Worm (Caenorhabditis elegans) whole organism, late embryonic: ENCODE measurements around the gene C17B7.15.

ENCODE experiments used
- C38D4.7 ChIP-seq: fragments of 200-800 bp; sonication (Bioruptor generic); optimal IDR thresholded peaks from 2 replicates; lab custom pipeline; 2018; ENCODE audit warnings: mild to moderate bottlenecking, missing genetic modification characterization, moderate library complexity, missing compliant biosample characterization
- K02D7.2 ChIP-seq: sonication (generic microtip); optimal IDR thresholded peaks from 2 replicates; lab custom pipeline; 2017; ENCODE audit warnings: mild to moderate bottlenecking, missing genetic modification characterization, missing compliant biosample characterization
- K09A11.1 ChIP-seq: sonication (generic microtip); optimal IDR thresholded peaks from 2 replicates; lab custom pipeline; 2017; ENCODE audit warnings: antibody characterized with exemption, mild to moderate bottlenecking, missing genetic modification characterization, missing compliant biosample characterization; ENCODE audit not compliant: insufficient read depth
- Y22D7AL.16 ChIP-seq: sonication (generic microtip); optimal IDR thresholded peaks from 2 replicates; lab custom pipeline; 2016; ENCODE audit warnings: missing genetic modification characterization, missing compliant biosample characterization
- ahr-1 ChIP-seq: sonication (generic microtip); optimal IDR thresholded peaks from 2 replicates; lab custom pipeline; 2016; ENCODE audit warnings: missing genetic modification characterization, missing compliant biosample characterization
- ama-1 ChIP-seq: fragments of 150-350 bp; optimal IDR thresholded peaks from 2 replicates; lab custom pipeline; 2014
- ceh-14 ChIP-seq: sonication (generic microtip); optimal IDR thresholded peaks from 2 replicates; lab custom pipeline; 2016; ENCODE audit warnings: missing genotype, missing genetic modification characterization, missing compliant biosample characterization
- ceh-18 ChIP-seq: sonication (generic microtip); optimal IDR thresholded peaks from 2 replicates; lab custom pipeline; 2016; ENCODE audit warnings: missing genetic modification characterization, missing compliant biosample characterization
- ceh-19 ChIP-seq: fragments of 200-800 bp; sonication (Bioruptor generic); optimal IDR thresholded peaks from 2 replicates; lab custom pipeline; 2018; ENCODE audit warnings: mild to moderate bottlenecking, missing genetic modification characterization, missing compliant biosample characterization
- ceh-24 ChIP-seq: sonication (generic microtip); optimal IDR thresholded peaks from 2 replicates; lab custom pipeline; 2016; ENCODE audit warnings: mild to moderate bottlenecking, missing genetic modification characterization, missing compliant biosample characterization
- ceh-30 ChIP-seq: fragments of 150-350 bp; optimal IDR thresholded peaks from 2 replicates; lab custom pipeline; 2014; ENCODE audit warnings: missing biosample characterization, missing genetic modification characterization
- ceh-31 ChIP-seq: sonication (generic microtip); optimal IDR thresholded peaks from 2 replicates; lab custom pipeline; 2016; ENCODE audit warnings: missing genetic modification characterization, missing compliant biosample characterization
- ceh-34 ChIP-seq: sonication (generic microtip); optimal IDR thresholded peaks from 2 replicates; lab custom pipeline; 2016; ENCODE audit warnings: mild to moderate bottlenecking, missing genetic modification characterization, missing compliant biosample characterization
- ceh-45 ChIP-seq: fragments of 200-800 bp; sonication (Bioruptor generic); IDR thresholded peaks from 2 replicates; pipeline ENCODE4 v1.3.6; 2022; ENCODE audit warnings: missing genetic modification reagents, missing genetic modification characterization, missing compliant biosample characterization
- ceh-6 ChIP-seq: fragments of 200-800 bp; sonication (Bioruptor generic); optimal IDR thresholded peaks from 2 replicates; lab custom pipeline; 2018; ENCODE audit warnings: mild to moderate bottlenecking, missing genetic modification characterization, missing compliant biosample characterization
- che-1 ChIP-seq: sonication (generic microtip); optimal IDR thresholded peaks from 2 replicates; lab custom pipeline; 2016; ENCODE audit warnings: mild to moderate bottlenecking, missing genetic modification characterization, missing compliant biosample characterization
- dve-1 ChIP-seq: sonication (generic microtip); optimal IDR thresholded peaks from 2 replicates; lab custom pipeline; 2017; ENCODE audit warnings: antibody characterized with exemption, mild to moderate bottlenecking, missing genetic modification characterization, missing compliant biosample characterization
- elt-2 ChIP-seq: sonication (generic microtip); optimal IDR thresholded peaks from 2 replicates; lab custom pipeline; 2016; ENCODE audit warnings: missing genetic modification reagents, missing genetic modification characterization, missing compliant biosample characterization
- elt-4 ChIP-seq: sonication (generic microtip); optimal IDR thresholded peaks from 2 replicates; lab custom pipeline; 2016; ENCODE audit warnings: missing genetic modification characterization, missing compliant biosample characterization
- fax-1 ChIP-seq: sonication (generic microtip); optimal IDR thresholded peaks from 2 replicates; lab custom pipeline; 2016; ENCODE audit warnings: missing genotype, missing genetic modification characterization, missing compliant biosample characterization
- fkh-6 ChIP-seq: sonication (generic microtip); optimal IDR thresholded peaks from 2 replicates; lab custom pipeline; 2016; ENCODE audit warnings: missing genetic modification characterization, missing compliant biosample characterization
- hlh-13 ChIP-seq: fragments of 200-800 bp; sonication (Bioruptor generic); optimal IDR thresholded peaks from 2 replicates; lab custom pipeline; 2018; ENCODE audit warnings: mild to moderate bottlenecking, missing genetic modification characterization, missing compliant biosample characterization
- hlh-15 ChIP-seq: sonication (generic microtip); optimal IDR thresholded peaks from 2 replicates; lab custom pipeline; 2016; ENCODE audit warnings: missing genetic modification characterization, missing compliant biosample characterization
- hlh-30 ChIP-seq: sonication (generic microtip); optimal IDR thresholded peaks from 2 replicates; lab custom pipeline; 2017; ENCODE audit warnings: antibody characterized with exemption, missing genetic modification characterization, missing compliant biosample characterization; ENCODE audit not compliant: insufficient read depth
- hlh-8 ChIP-seq: sonication (generic microtip); optimal IDR thresholded peaks from 2 replicates; lab custom pipeline; 2016; ENCODE audit warnings: missing genotype, missing genetic modification characterization, missing compliant biosample characterization
- mec-3 ChIP-seq: sonication (generic microtip); optimal IDR thresholded peaks from 2 replicates; lab custom pipeline; 2016; ENCODE audit warnings: borderline replicate concordance, missing genetic modification characterization, missing compliant biosample characterization
- nfya-1 ChIP-seq: sonication (generic microtip); optimal IDR thresholded peaks from 2 replicates; lab custom pipeline; 2017; ENCODE audit warnings: missing genetic modification characterization, mild to moderate bottlenecking, missing compliant biosample characterization, antibody characterized with exemption, moderate library complexity
- nhr-11 ChIP-seq: fragments of 150-350 bp; optimal IDR thresholded peaks from 2 replicates; lab custom pipeline; 2014; ENCODE audit warnings: missing biosample characterization, missing genetic modification characterization
- nhr-232 ChIP-seq: sonication (generic microtip); optimal IDR thresholded peaks from 2 replicates; lab custom pipeline; 2016; ENCODE audit warnings: missing genetic modification characterization, missing compliant biosample characterization
- odd-2 ChIP-seq: sonication (generic microtip); optimal IDR thresholded peaks from 2 replicates; lab custom pipeline; 2017; ENCODE audit warnings: antibody characterized with exemption, mild to moderate bottlenecking, missing genetic modification characterization, missing compliant biosample characterization
- pros-1 ChIP-seq: fragments of 150-350 bp; optimal IDR thresholded peaks from 2 replicates; lab custom pipeline; 2014; ENCODE audit warnings: missing biosample characterization, missing genetic modification reagents, missing genetic modification characterization
- ref-2 ChIP-seq: sonication (generic microtip); optimal IDR thresholded peaks from 2 replicates; lab custom pipeline; 2016; ENCODE audit warnings: missing genetic modification characterization, missing compliant biosample characterization
- tbx-2 ChIP-seq: sonication (generic microtip); optimal IDR thresholded peaks from 2 replicates; lab custom pipeline; 2016; ENCODE audit warnings: missing genetic modification characterization, missing compliant biosample characterization
- ttx-3 ChIP-seq: sonication (generic microtip); optimal IDR thresholded peaks from 2 replicates; lab custom pipeline; 2016; ENCODE audit warnings: missing genetic modification reagents, missing genetic modification characterization, missing compliant biosample characterization
- unc-3 ChIP-seq, 2 experiments: fragments of 200-800 bp in 1 of 2; sonication (Bioruptor generic) in 1 of 2; sonication (generic microtip) in 1 of 2; conservative IDR thresholded peaks in 1 of 2; optimal IDR thresholded peaks in 1 of 2; 2 replicates each; pipeline versions ENCODE4 v1.3.6 to Lab custom; 2016 to 2022; ENCODE audit warnings: missing compliant biosample characterization in 2 of 2, missing genetic modification characterization in 2 of 2, missing genetic modification reagents in 1 of 2
- unc-42 ChIP-seq: sonication (generic microtip); optimal IDR thresholded peaks from 2 replicates; lab custom pipeline; 2016; ENCODE audit warnings: missing genotype, missing genetic modification characterization, missing compliant biosample characterization
- unc-55 ChIP-seq: sonication (generic microtip); optimal IDR thresholded peaks from 2 replicates; lab custom pipeline; 2017; ENCODE audit warnings: missing biosample characterization, missing genetic modification reagents, missing genetic modification characterization
- zip-5 ChIP-seq: sonication (generic microtip); optimal IDR thresholded peaks from 2 replicates; lab custom pipeline; 2016; ENCODE audit warnings: missing genetic modification characterization, missing compliant biosample characterization

C17B7.15 gene

DNA sequence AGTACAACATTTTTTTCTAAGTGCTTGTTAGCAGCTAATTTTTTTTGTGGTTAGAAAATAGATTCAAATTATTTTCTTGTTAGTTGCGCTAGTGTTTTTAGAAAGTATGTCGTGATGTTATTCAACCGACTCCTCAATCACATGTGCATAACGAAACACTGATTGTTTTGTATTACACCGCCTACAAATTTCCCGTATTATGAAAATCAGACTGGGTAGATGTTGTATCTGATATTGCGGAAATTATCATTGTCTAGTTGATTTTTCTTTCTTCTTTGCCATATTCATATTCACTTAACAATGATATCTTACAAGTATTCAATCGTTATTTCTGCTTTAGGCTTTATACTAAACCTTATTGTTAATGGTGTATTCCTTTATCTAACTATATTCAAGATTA is 1.3 kb downstream of the C17B7.15 start, which contains the start of gene str-63:
Gene str-63 (plus strand): TSS at position 301 of the 400 bp plus-strand sequence.
- TF ChIP-seq ceh-30 (tag; lab: Kevin White, UChicago) (no peak), che-1 (tag; lab: Kevin White, UChicago) (no peak), hlh-13 (no peak), nfya-1 (no peak), unc-55 (GFP tag; lab: Kevin White, UChicago) (no peak), ceh-31 (tag; lab: Kevin White, UChicago) (no peak), ceh-45 (GFP tag; lab: Robert Waterston, UW) (no peak), odd-2 (no peak), fax-1 (tag; lab: Kevin White, UChicago) (no peak), ahr-1 (no peak), ceh-6 (no peak), unc-42 (tag; lab: Kevin White, UChicago) (no peak), dve-1 (tag; lab: Kevin White, UChicago) (no peak), ref-2 (no peak), C38D4.7 (GFP tag; lab: Kevin White, UChicago) (no peak)

DNA sequence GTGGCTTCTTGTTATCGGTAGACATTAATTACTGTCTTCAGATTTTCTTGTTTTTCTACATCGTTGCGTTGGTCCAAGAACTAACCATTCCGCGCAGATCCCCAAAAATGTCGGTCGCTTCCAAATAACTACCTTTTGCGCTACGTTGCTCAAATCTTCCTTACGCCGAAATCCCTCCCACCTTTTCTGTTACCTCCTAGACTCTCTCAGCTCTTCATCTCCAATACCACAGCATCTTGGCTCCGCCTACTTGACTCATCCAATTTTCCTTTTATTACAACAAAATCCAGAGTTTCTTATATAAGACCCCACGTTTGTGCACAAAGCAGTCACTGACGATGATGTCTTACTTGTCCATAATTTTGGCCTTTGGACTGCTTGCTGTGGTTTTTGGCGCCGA is 2.9 kb downstream of the C17B7.15 start, which contains the start of gene C17B7.12:
Gene C17B7.12 (plus strand): TSS at position 301 of the 400 bp plus-strand sequence.
- TF ChIP-seq fax-1 (tag; lab: Kevin White, UChicago) (no peak), tbx-2 (tag; lab: Kevin White, UChicago) (no peak), ceh-24 (tag; lab: Kevin White, UChicago) (no peak), ceh-14 (tag; lab: Kevin White, UChicago) (no peak), unc-3 (GFP tag; conservative IDR thresholded peaks at IDR 0.05; lab: Robert Waterston, UW) (no peak), unc-3 (tag; optimal IDR thresholded peaks at IDR 0.05; lab: Kevin White, UChicago) (no peak), nhr-11 (no peak), hlh-8 (tag; lab: Kevin White, UChicago) (no peak), ceh-34 (tag; lab: Kevin White, UChicago) (no peak), ceh-45 (GFP tag; lab: Robert Waterston, UW) (no peak), ama-1 (lab: Kevin White, UChicago) (no peak), unc-42 (tag; lab: Kevin White, UChicago) (no peak), ceh-18 (tag; lab: Kevin White, UChicago) (no peak), ceh-6 (no peak), ceh-19 (GFP tag; lab: Kevin White, UChicago) (no peak), K02D7.2 (no peak), elt-4 (tag; lab: Kevin White, UChicago) (no peak), mec-3 (no peak), odd-2 (no peak)

DNA sequence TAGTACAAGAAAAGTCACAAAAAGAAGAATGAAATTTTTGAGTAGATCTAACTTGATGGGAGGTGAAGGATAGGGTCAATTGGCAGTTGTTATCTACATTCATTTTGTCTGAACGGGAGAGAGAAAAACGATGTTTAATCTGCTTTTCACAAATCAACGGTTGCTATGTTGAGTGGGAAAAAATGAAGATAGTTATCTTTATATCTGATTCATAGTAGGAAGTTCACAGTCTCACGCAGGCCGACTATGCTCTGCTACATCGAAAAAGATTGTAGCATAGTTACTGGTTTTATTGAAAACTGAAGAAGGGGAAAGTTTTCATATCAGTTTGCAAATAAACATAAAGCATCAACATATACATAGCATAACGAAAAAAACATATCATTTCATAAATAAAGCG is 5.6 kb downstream of the C17B7.15 start:
- no peak for TF ChIP-seq elt-2 (tag; lab: Kevin White, UChicago)
- no peak for TF ChIP-seq pros-1 (tag; lab: Kevin White, UChicago)
- no peak for TF ChIP-seq hlh-15 (tag; lab: Kevin White, UChicago)
- no peak for TF ChIP-seq K02D7.2
- TF ChIP-seq ama-1 (lab: Kevin White, UChicago), result no peak
- TF ChIP-seq ttx-3 (tag; lab: Kevin White, UChicago), result no peak
- no peak for TF ChIP-seq fkh-6 (tag; lab: Kevin White, UChicago)
- no peak for TF ChIP-seq Y22D7AL.16 (tag; lab: Kevin White, UChicago)
- TF ChIP-seq K09A11.1 (tag; lab: Kevin White, UChicago), result no peak
- no peak for TF ChIP-seq dve-1 (tag; lab: Kevin White, UChicago)
- no peak for TF ChIP-seq nhr-232
- no peak for TF ChIP-seq hlh-30 (tag; lab: Kevin White, UChicago)
- TF ChIP-seq hlh-8 (tag; lab: Kevin White, UChicago), result no peak
- no peak for TF ChIP-seq ceh-19 (GFP tag; lab: Kevin White, UChicago)
- TF ChIP-seq unc-3 (GFP tag; conservative IDR thresholded peaks at IDR 0.05; lab: Robert Waterston, UW), result no peak
- TF ChIP-seq unc-3 (tag; optimal IDR thresholded peaks at IDR 0.05; lab: Kevin White, UChicago), result no peak
- TF ChIP-seq zip-5 (tag; lab: Kevin White, UChicago), result no peak
- no peak for TF ChIP-seq elt-4 (tag; lab: Kevin White, UChicago)
- no peak for TF ChIP-seq tbx-2 (tag; lab: Kevin White, UChicago)
